Worm (Caenorhabditis elegans) whole organism, early embryonic: ENCODE measurements around the gene Y75B12B.11.

Experiments used
- F13C5.2 ChIP-seq: sonication (generic microtip); optimal IDR thresholded peaks from 2 replicates; lab custom pipeline; 2017; ENCODE audit warnings: mild to moderate bottlenecking, missing genetic modification characterization, inconsistent platforms, missing compliant biosample characterization
- ama-1 ChIP-seq: fragments of 150-350 bp; optimal IDR thresholded peaks from 2 replicates; lab custom pipeline; 2014
- ceh-13 ChIP-seq: fragments of 200-800 bp; sonication (Bioruptor generic); optimal IDR thresholded peaks from 2 replicates; lab custom pipeline; 2018; ENCODE audit warnings: mild to moderate bottlenecking, missing genetic modification characterization, missing compliant biosample characterization
- ceh-36 ChIP-seq: sonication (generic microtip); optimal IDR thresholded peaks from 2 replicates; lab custom pipeline; 2016; ENCODE audit warnings: missing genetic modification characterization, inconsistent platforms, missing compliant biosample characterization
- ets-7 ChIP-seq: sonication (generic microtip); optimal IDR thresholded peaks from 2 replicates; lab custom pipeline; 2016; ENCODE audit warnings: missing genotype, missing genetic modification characterization, missing compliant biosample characterization
- flt-1 ChIP-seq: fragments of 200-800 bp; sonication (Bioruptor generic); IDR thresholded peaks from 2 replicates; pipeline ENCODE4 v1.3.6; 2022; ENCODE audit warnings: missing genetic modification characterization, missing compliant biosample characterization
- hmbx-1 ChIP-seq: sonication (generic microtip); optimal IDR thresholded peaks from 2 replicates; lab custom pipeline; 2016; ENCODE audit warnings: mild to moderate bottlenecking, missing genetic modification characterization, missing compliant biosample characterization
- hnd-1 ChIP-seq: sonication (generic microtip); optimal IDR thresholded peaks from 2 replicates; lab custom pipeline; 2016; ENCODE audit warnings: missing genetic modification characterization, missing compliant biosample characterization
- pes-1 ChIP-seq: fragments of 200-800 bp; sonication (Bioruptor generic); IDR thresholded peaks from 2 replicates; pipeline ENCODE4 v1.3.6; 2022; ENCODE audit warnings: missing genetic modification reagents, missing genetic modification characterization, missing compliant biosample characterization
- scrt-1 ChIP-seq: fragments of 200-800 bp; sonication (Bioruptor generic); IDR thresholded peaks from 2 replicates; pipeline ENCODE4 v1.3.6; 2022; ENCODE audit warnings: missing genetic modification characterization, missing compliant biosample characterization
- sea-1 ChIP-seq: fragments of 200-800 bp; sonication (Bioruptor generic); conservative IDR thresholded peaks from 2 replicates; pipeline ENCODE4 v1.3.6; 2022; ENCODE audit warnings: missing genetic modification characterization, missing compliant biosample characterization
- tra-4 ChIP-seq: sonication (generic microtip); optimal IDR thresholded peaks from 2 replicates; lab custom pipeline; 2017; ENCODE audit warnings: missing genetic modification characterization, missing compliant biosample characterization

ce11 chrV:15240215-15240614 is 49.1 kb downstream of the Y75B12B.11 start, which contains the start of gene srw-11:
- TF ChIP-seq F13C5.2 (tag; lab: Kevin White, UChicago) (no peak), pes-1 (no peak), tra-4 (no peak), ceh-13 (GFP tag; lab: Kevin White, UChicago) (no peak), ama-1 (lab: Kevin White, UChicago) (no peak), flt-1 (no peak), sea-1 (GFP tag; lab: Robert Waterston, UW) (no peak), ets-7 (tag; lab: Kevin White, UChicago) (no peak), hmbx-1 (tag; lab: Kevin White, UChicago) (no peak), hnd-1 (tag; lab: Kevin White, UChicago) (no peak), scrt-1 (GFP tag; lab: Robert Waterston, UW) (no peak), ceh-36 (no peak)
